1 worm cellular context compared by ENCODE assay signal in genomic region chrII:3296644-3297043, ce11.
TF ChIP-seq lines count a peak whose summit lies in the region.

TSS of gene btb-16 (plus strand) at chrII:3296883.

TF ChIP-seq in whole organism, L4 larva, 104 proteins besides CTCF, POLR2A, EP300 and RAD21 (continued from another document):
- TF ChIP-seq zfp-3 (GFP tag; conservative IDR thresholded peaks at IDR 0.05; lab: Robert Waterston, UW) (no peak), Y75B8A.6 (GFP tag; IDR thresholded peaks at IDR 0.05; lab: Robert Waterston, UW) (no peak), daf-12 (tag; optimal IDR thresholded peaks at IDR 0.05; lab: Kevin White, UChicago) (no peak), lin-15B (tag; optimal IDR thresholded peaks at IDR 0.05; lab: Kevin White, UChicago) (no peak), cey-2 (tag; optimal IDR thresholded peaks at IDR 0.05; lab: Kevin White, UChicago; ENCODE audit: borderline replicate concordance, insufficient read depth) (no peak), nhr-77 (tag; optimal IDR thresholded peaks at IDR 0.05; lab: Kevin White, UChicago) (no peak)
